Worm (Caenorhabditis elegans) whole organism, early embryonic: Measurements from ENCODE around the gene bpl-1.

Source experiments
- ama-1 ChIP-seq: fragments of 150-350 bp; optimal IDR thresholded peaks from 2 replicates; lab custom pipeline; 2014
- ceh-13 ChIP-seq: fragments of 200-800 bp; sonication (Bioruptor generic); optimal IDR thresholded peaks from 2 replicates; lab custom pipeline; 2018; ENCODE audit warnings: mild to moderate bottlenecking, missing genetic modification characterization, missing compliant biosample characterization
- hmbx-1 ChIP-seq: sonication (generic microtip); optimal IDR thresholded peaks from 2 replicates; lab custom pipeline; 2016; ENCODE audit warnings: mild to moderate bottlenecking, missing genetic modification characterization, missing compliant biosample characterization
- hmg-4 ChIP-seq: fragments of 200-800 bp; sonication (Bioruptor generic); optimal IDR thresholded peaks from 2 replicates; lab custom pipeline; 2018; ENCODE audit warnings: mild to moderate bottlenecking, missing genetic modification characterization, missing compliant biosample characterization
- pes-1 ChIP-seq: fragments of 200-800 bp; sonication (Bioruptor generic); IDR thresholded peaks from 2 replicates; pipeline ENCODE4 v1.3.6; 2022; ENCODE audit warnings: missing genetic modification reagents, missing genetic modification characterization, missing compliant biosample characterization
- scrt-1 ChIP-seq: fragments of 200-800 bp; sonication (Bioruptor generic); IDR thresholded peaks from 2 replicates; pipeline ENCODE4 v1.3.6; 2022; ENCODE audit warnings: missing genetic modification characterization, missing compliant biosample characterization
- tbx-37 ChIP-seq: fragments of 200-800 bp; sonication (Bioruptor generic); conservative IDR thresholded peaks from 2 replicates; pipeline ENCODE4 v1.3.6; 2022; ENCODE audit warnings: missing genetic modification reagents, missing genetic modification characterization, missing compliant biosample characterization

DNA sequence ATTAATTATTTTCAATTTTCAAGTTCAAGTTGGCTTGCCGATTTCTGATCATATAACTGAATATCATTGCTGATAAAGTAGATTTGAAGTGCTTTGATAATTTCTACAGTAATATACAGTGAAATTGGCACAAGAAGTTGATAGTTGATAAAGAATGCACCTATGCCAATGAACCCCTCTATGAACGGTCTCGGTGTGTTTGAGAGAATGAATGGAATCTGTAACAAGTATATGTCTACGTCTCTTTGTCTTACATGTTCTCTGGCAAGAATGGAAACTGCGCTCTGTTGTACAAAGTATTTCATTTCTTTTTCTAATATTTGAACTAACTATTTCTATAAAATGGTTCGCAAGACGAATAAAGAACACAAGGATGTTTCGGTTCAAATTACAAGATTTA lies 32.3 kb upstream of the bpl-1 start, which contains the start of gene T24H7.8:
- no peak for TF ChIP-seq tbx-37 (GFP tag; lab: Robert Waterston, UW)
- TF ChIP-seq hmbx-1, result no peak
- no peak for TF ChIP-seq hmg-4 (GFP tag; lab: Kevin White, UChicago)
- no peak for TF ChIP-seq scrt-1 (GFP tag; lab: Robert Waterston, UW)
- TF ChIP-seq ceh-13 (GFP tag; lab: Kevin White, UChicago), result no peak
- no peak for TF ChIP-seq ama-1 (lab: Kevin White, UChicago)
- TF ChIP-seq pes-1 (GFP tag; lab: Robert Waterston, UW), result no peak
